Worm (Caenorhabditis elegans): ENCODE data around the gene arrd-6.

The arrd-6 gene

DNA sequence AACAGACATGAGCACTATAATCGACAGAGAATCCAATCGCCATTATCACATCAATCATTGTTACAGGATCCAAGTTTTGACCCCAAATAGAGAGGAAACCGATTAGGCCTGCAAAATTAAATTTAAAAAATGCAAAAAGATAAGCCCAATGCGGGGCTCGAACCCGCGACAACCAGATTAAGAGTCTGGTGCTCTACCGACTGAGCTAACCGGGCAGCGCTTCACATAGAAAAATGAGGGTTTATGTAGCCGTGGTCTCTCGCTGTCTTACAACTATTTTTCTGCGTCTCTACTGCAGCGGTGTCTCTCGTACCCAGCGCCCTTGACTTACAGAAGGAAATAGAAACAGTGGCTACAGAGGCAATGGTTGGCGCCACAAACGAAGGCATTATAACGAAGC, 15.1 kb downstream of the arrd-6 start (continued):
- TF ChIP-seq ztf-7 (tag; optimal IDR thresholded peaks at IDR 0.05) (no peak), gei-8 (GFP tag; optimal IDR thresholded peaks at IDR 0.05) (no peak), duxl-1 (tag; optimal IDR thresholded peaks at IDR 0.05; ENCODE audit: poor library complexity) (peak; percentile 40), mdt-29 (GFP tag; IDR thresholded peaks at IDR 0.05) (0 out of 2 replicates have a peak, but pooled peaks have one; percentile 45), spr-3 (GFP tag; optimal IDR thresholded peaks at IDR 0.05) (peak; percentile 29), ama-1 (optimal IDR thresholded peaks at IDR 0.05) (no peak), lin-1 (GFP tag; IDR thresholded peaks at IDR 0.05) (peak; percentile 47; the same call in 1 of the 2 replicates), ztf-11 (tag; optimal IDR thresholded peaks at IDR 0.05) (no peak), tra-1 (GFP tag; IDR thresholded peaks at IDR 0.05) (peak; percentile 71; the same call in 1 of the 2 replicates), lin-29 (GFP tag; IDR thresholded peaks at IDR 0.05) (0 out of 2 replicates have a peak, but pooled peaks have one; percentile 44), F44E2.7 (GFP tag; IDR thresholded peaks at IDR 0.05) (0 out of 2 replicates have a peak, but pooled peaks have one; percentile 14), dmd-8 (GFP tag; IDR thresholded peaks at IDR 0.05) (peak; percentile 83), mdl-1 (tag; optimal IDR thresholded peaks at IDR 0.05) (no peak), ceh-20 (GFP tag; IDR thresholded peaks at IDR 0.05) (peak; percentile 51; the same call in 1 of the 2 replicates), arid-1 (GFP tag; conservative IDR thresholded peaks at IDR 0.05) (peak; percentile 68), dmd-6 (GFP tag; IDR thresholded peaks at IDR 0.05) (peak; percentile 73), snpc-1.2 (GFP tag; IDR thresholded peaks at IDR 0.05) (peak; percentile 77; the same call in 1 of the 2 replicates), lim-7 (GFP tag; IDR thresholded peaks at IDR 0.05) (peak; percentile 95), attf-4 (tag; optimal IDR thresholded peaks at IDR 0.05) (no peak), zfp-2 (tag; optimal IDR thresholded peaks at IDR 0.05) (no peak), zag-1 (tag; optimal IDR thresholded peaks at IDR 0.05) (no peak), daf-8 (GFP tag; IDR thresholded peaks at IDR 0.05) (no peak), daf-12 (tag; optimal IDR thresholded peaks at IDR 0.05) (no peak), lin-39 (tag; optimal IDR thresholded peaks at IDR 0.05) (no peak), ceh-44 (GFP tag; IDR thresholded peaks at IDR 0.05) (no peak), zip-2 (tag; optimal IDR thresholded peaks at IDR 0.05) (peak; percentile 22), D1046.2 (GFP tag; IDR thresholded peaks at IDR 0.05) (peak; percentile 83; the same call in 1 of the 2 replicates)

DNA sequence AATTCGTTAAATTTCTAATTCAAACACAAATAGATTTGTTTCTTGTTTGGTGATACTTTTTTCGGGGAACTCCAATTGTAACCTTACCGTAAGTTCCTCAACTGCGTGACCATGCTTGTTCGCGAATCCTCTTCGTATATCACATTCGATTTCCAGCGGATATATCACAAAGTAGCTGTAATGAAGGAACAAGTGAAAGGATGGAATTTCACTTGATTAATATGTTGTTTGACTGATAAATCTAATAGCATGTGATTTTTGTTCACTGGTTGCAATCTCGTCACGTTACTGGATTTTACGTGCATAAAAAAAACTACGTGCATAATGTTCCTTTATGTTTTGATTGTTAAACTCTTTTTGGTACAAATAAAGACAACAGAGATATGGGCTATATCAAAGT, 19.1 kb downstream of the arrd-6 start:
- TF ChIP-seq spr-1 (tag; optimal IDR thresholded peaks at IDR 0.05) (no peak), nhr-237 (tag; optimal IDR thresholded peaks at IDR 0.05) (no peak), nhr-28 (tag; optimal IDR thresholded peaks at IDR 0.05) (peak; percentile 5), hlh-11 (tag; optimal IDR thresholded peaks at IDR 0.05) (no peak), R02D3.7 (tag; optimal IDR thresholded peaks at IDR 0.05) (no peak), aha-1 (tag) (peak; percentile 65), nhr-77 (tag; optimal IDR thresholded peaks at IDR 0.05) (no peak), zfp-3 (GFP tag; conservative IDR thresholded peaks at IDR 0.05) (no peak), ceh-82 (tag; optimal IDR thresholded peaks at IDR 0.05) (no peak), fos-1 (tag; optimal IDR thresholded peaks at IDR 0.05) (no peak), mep-1 (tag; optimal IDR thresholded peaks at IDR 0.05) (no peak), ztf-7 (tag; optimal IDR thresholded peaks at IDR 0.05) (no peak), nhr-41 (GFP tag; IDR thresholded peaks at IDR 0.05) (no peak), T20F7.1 (GFP tag; optimal IDR thresholded peaks at IDR 0.05) (no peak)

DNA sequence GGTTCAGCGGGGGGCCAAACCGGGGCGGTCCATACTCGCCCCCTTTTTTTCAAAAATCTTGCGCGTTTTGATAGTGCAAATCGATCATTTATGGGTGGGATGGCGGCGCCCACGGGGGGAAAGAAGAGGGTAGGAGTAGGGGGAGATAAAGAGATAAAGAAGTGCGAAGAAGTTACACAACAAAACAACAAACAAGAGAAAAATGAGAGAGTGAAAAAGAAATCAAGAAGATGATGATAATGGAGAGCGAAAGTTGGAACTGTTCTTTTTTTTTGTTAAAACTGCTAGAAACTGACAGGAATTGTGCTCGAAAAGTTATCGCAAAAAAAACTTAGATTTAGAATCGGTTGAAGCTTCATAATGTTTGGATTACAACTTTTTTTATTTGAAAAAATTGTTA, 19.9 kb downstream of the arrd-6 start, which contains the start of gene ptr-13:
ptr-13 (minus strand) TSS at position 92 of the 400 bp plus-strand sequence.
- TF ChIP-seq nhr-28 (tag; optimal IDR thresholded peaks at IDR 0.05) (peak; percentile 41), saeg-2 (GFP tag; IDR thresholded peaks at IDR 0.05) (no peak), aha-1 (tag) (peak; percentile 6)
